In genomic region chr3R:15991593-15991992, dm6 we compare ENCODE assay signal across 4 fruit fly cellular contexts.
TF ChIP-seq lines count a peak whose summit lies in the region.

No protein-coding gene starts in this region.

- TF ChIP-seq CTCF in whole organism, embryonic (GFP tag; optimal IDR thresholded peaks at IDR 0.05; lab: Kevin White, UChicago) = no peak

TF ChIP-seq in whole organism, adult, 20 proteins besides CTCF, POLR2A, EP300 and RAD21:
- TF ChIP-seq toe (GFP tag; optimal IDR thresholded peaks at IDR 0.05; lab: Kevin White, UChicago) (no peak), kay (GFP tag; lab: Kevin White, UChicago; ENCODE audit: borderline replicate concordance) (peak; percentile 68), tj (GFP tag; optimal IDR thresholded peaks at IDR 0.05; lab: Kevin White, UChicago) (no peak), CG1620 (GFP tag; optimal IDR thresholded peaks at IDR 0.05; lab: Kevin White, UChicago) (no peak)

TF ChIP-seq in whole organism, embryonic, 481 proteins besides CTCF, POLR2A, EP300 and RAD21:
- TF ChIP-seq bigmax (GFP tag; optimal IDR thresholded peaks at IDR 0.05; lab: Kevin White, UChicago) = no peak
- peak; percentile 58 for TF ChIP-seq sug (tag; optimal IDR thresholded peaks at IDR 0.05; lab: Kevin White, UChicago)
- peak; percentile 4 for TF ChIP-seq D19B (GFP tag; optimal IDR thresholded peaks at IDR 0.05; lab: Kevin White, UChicago)
- TF ChIP-seq CG34376 (GFP tag; optimal IDR thresholded peaks at IDR 0.05; lab: Kevin White, UChicago) = peak; percentile 80
- no peak for TF ChIP-seq unpg (GFP tag; optimal IDR thresholded peaks at IDR 0.05; lab: Kevin White, UChicago)

TF ChIP-seq in whole organism, prepupa, 60 proteins besides CTCF, POLR2A, EP300 and RAD21:
- TF ChIP-seq svp (GFP tag; lab: Kevin White, UChicago) (peak; percentile 89), Sox14 (GFP tag; optimal IDR thresholded peaks at IDR 0.05; lab: Kevin White, UChicago) (no peak)

TF ChIP-seq in whole organism, wandering third instar larva, 38 proteins besides CTCF, POLR2A, EP300 and RAD21:
- TF ChIP-seq Rel (GFP tag; optimal IDR thresholded peaks at IDR 0.05; lab: Kevin White, UChicago) = no peak
- TF ChIP-seq Rel (tag; optimal IDR thresholded peaks at IDR 0.05; lab: Kevin White, UChicago) = peak; percentile 11
- no peak for TF ChIP-seq Dif (GFP tag; optimal IDR thresholded peaks at IDR 0.05; lab: Kevin White, UChicago; ENCODE audit: partially characterized antibody)
TF ChIP-seq in whole organism, wandering third instar larva: peak in this region for 1.
